Fruit fly (Drosophila melanogaster): ENCODE data around the gene CG15771.

The CG15771 gene

dm6 chrX:5718476-5719012, 36.8 kb upstream of the CG15771 start:
- no peak for TF ChIP-seq usp (GFP tag; optimal IDR thresholded peaks at IDR 0.05)
- peak; percentile 84 for TF ChIP-seq HLH106 (tag; optimal IDR thresholded peaks at IDR 0.05)
- peak; percentile 72 for TF ChIP-seq OdsH (GFP tag; optimal IDR thresholded peaks at IDR 0.05)
- TF ChIP-seq Jra (GFP tag; optimal IDR thresholded peaks at IDR 0.05), result no peak
- no peak for TF ChIP-seq CrebA (GFP tag; optimal IDR thresholded peaks at IDR 0.05; ENCODE audit: borderline replicate concordance)
- TF ChIP-seq foxo (GFP tag; optimal IDR thresholded peaks at IDR 0.05), result peak in 1 of 2 experiments; percentile 83
- peak; percentile 67 for TF ChIP-seq fru (GFP tag; optimal IDR thresholded peaks at IDR 0.05)
- no peak for TF ChIP-seq dsf (GFP tag; optimal IDR thresholded peaks at IDR 0.05; ENCODE audit: borderline replicate concordance)
- peak; percentile 52 for TF ChIP-seq sage (GFP tag; optimal IDR thresholded peaks at IDR 0.05)
- peak; percentile 81 for TF ChIP-seq Sp1 (GFP tag; optimal IDR thresholded peaks at IDR 0.05)
- peak; percentile 59 for TF ChIP-seq CG9705 (GFP tag; optimal IDR thresholded peaks at IDR 0.05)
- TF ChIP-seq rgr (GFP tag; optimal IDR thresholded peaks at IDR 0.05), result peak; percentile 84
- peak; percentile 55 for TF ChIP-seq psq (GFP tag; optimal IDR thresholded peaks at IDR 0.05)
- TF ChIP-seq brk (GFP tag; optimal IDR thresholded peaks at IDR 0.05), result peak; percentile 45
- peak; percentile 39 for TF ChIP-seq br (GFP tag; optimal IDR thresholded peaks at IDR 0.05)
- TF ChIP-seq h (GFP tag; optimal IDR thresholded peaks at IDR 0.05), result peak; percentile 70
- TF ChIP-seq Rel (GFP tag; optimal IDR thresholded peaks at IDR 0.05), result no peak
- TF ChIP-seq Rel (tag; optimal IDR thresholded peaks at IDR 0.05), result peak; percentile 67
- peak; percentile 46 for TF ChIP-seq ey (GFP tag; optimal IDR thresholded peaks at IDR 0.05)
- TF ChIP-seq Hnf4 (GFP tag; optimal IDR thresholded peaks at IDR 0.05), result peak; percentile 55
- TF ChIP-seq dmrt93B (GFP tag; optimal IDR thresholded peaks at IDR 0.05), result peak; percentile 42
- TF ChIP-seq Hr78 (GFP tag; optimal IDR thresholded peaks at IDR 0.05), result no peak

dm6 chrX:5723577-5723976, 31.8 kb upstream of the CG15771 start:
- TF ChIP-seq br (GFP tag; optimal IDR thresholded peaks at IDR 0.05), result no peak
- no peak for TF ChIP-seq Rel (GFP tag; optimal IDR thresholded peaks at IDR 0.05)
- TF ChIP-seq Rel (tag; optimal IDR thresholded peaks at IDR 0.05), result peak; percentile 44

dm6 chrX:5724151-5724699, 31.1 kb upstream of the CG15771 start:
- TF ChIP-seq Dif (GFP tag; optimal IDR thresholded peaks at IDR 0.05; ENCODE audit: partially characterized antibody), result no peak
- no peak for TF ChIP-seq ey (GFP tag; optimal IDR thresholded peaks at IDR 0.05)
- TF ChIP-seq Mio (GFP tag; optimal IDR thresholded peaks at IDR 0.05), result no peak
- TF ChIP-seq h (GFP tag; optimal IDR thresholded peaks at IDR 0.05), result no peak
- no peak for TF ChIP-seq lola (GFP tag; optimal IDR thresholded peaks at IDR 0.05)
- no peak for TF ChIP-seq GATAd (GFP tag; optimal IDR thresholded peaks at IDR 0.05)
- TF ChIP-seq Hr83 (GFP tag; optimal IDR thresholded peaks at IDR 0.05; ENCODE audit: poor library complexity, severe bottlenecking), result no peak
- no peak for TF ChIP-seq dl (GFP tag; optimal IDR thresholded peaks at IDR 0.05; ENCODE audit: insufficient read depth in 1 of 2, partially characterized antibody in 2 of 2)
- TF ChIP-seq br (GFP tag; optimal IDR thresholded peaks at IDR 0.05), result no peak
- TF ChIP-seq OdsH (GFP tag; optimal IDR thresholded peaks at IDR 0.05), result no peak
- no peak for TF ChIP-seq tai (GFP tag; optimal IDR thresholded peaks at IDR 0.05)
- TF ChIP-seq woc (GFP tag; optimal IDR thresholded peaks at IDR 0.05), result no peak
- TF ChIP-seq Jra (GFP tag; optimal IDR thresholded peaks at IDR 0.05), result no peak
- no peak for TF ChIP-seq jim (GFP tag; optimal IDR thresholded peaks at IDR 0.05)

dm6 chrX:5724744-5725185, 30.6 kb upstream of the CG15771 start:
- TF ChIP-seq lola (GFP tag; optimal IDR thresholded peaks at IDR 0.05) (no peak), dsf (GFP tag; optimal IDR thresholded peaks at IDR 0.05; ENCODE audit: borderline replicate concordance) (no peak), foxo (GFP tag; optimal IDR thresholded peaks at IDR 0.05) (peak in 1 of 2 experiments; percentile 76), woc (GFP tag; optimal IDR thresholded peaks at IDR 0.05) (peak; percentile 42), OdsH (GFP tag; optimal IDR thresholded peaks at IDR 0.05) (peak; percentile 34), dmrt93B (GFP tag; optimal IDR thresholded peaks at IDR 0.05) (peak; percentile 38), psq (GFP tag; optimal IDR thresholded peaks at IDR 0.05) (peak; percentile 27), fru (GFP tag; optimal IDR thresholded peaks at IDR 0.05) (peak; percentile 70), brk (GFP tag; optimal IDR thresholded peaks at IDR 0.05) (no peak), Hr78 (GFP tag; optimal IDR thresholded peaks at IDR 0.05) (no peak), h (GFP tag; optimal IDR thresholded peaks at IDR 0.05) (peak; percentile 70), Jra (GFP tag; optimal IDR thresholded peaks at IDR 0.05) (no peak), rgr (GFP tag; optimal IDR thresholded peaks at IDR 0.05) (peak; percentile 69), ey (GFP tag; optimal IDR thresholded peaks at IDR 0.05) (peak; percentile 74), Hnf4 (GFP tag; optimal IDR thresholded peaks at IDR 0.05) (peak; percentile 60), usp (GFP tag; optimal IDR thresholded peaks at IDR 0.05) (no peak), br (GFP tag; optimal IDR thresholded peaks at IDR 0.05) (peak; percentile 57), Mio (GFP tag; optimal IDR thresholded peaks at IDR 0.05) (no peak), GATAd (GFP tag; optimal IDR thresholded peaks at IDR 0.05) (no peak), Abd-B (GFP tag; optimal IDR thresholded peaks at IDR 0.05) (no peak)

All from whole organism, wandering third instar larva.